Fruit fly (Drosophila melanogaster) whole organism, embryonic: Measurements from ENCODE around the gene CG42395.

Experiments used
- CG1024 ChIP-seq: fragments of 200-800 bp; sonication (Bioruptor generic); IDR thresholded peaks from 2 replicates; pipeline ENCODE4 v1.3.6; 2022; ENCODE audit warnings: missing biosample characterization, missing genetic modification characterization
- CG10543 ChIP-seq: fragments of 200-800 bp; sonication (Bioruptor generic); optimal IDR thresholded peaks from 3 replicates; lab custom pipeline; 2017; ENCODE audit warnings: missing biosample characterization, mild to moderate bottlenecking, missing genetic modification characterization, moderate library complexity
- CG10959 ChIP-seq: fragments of 200-800 bp; sonication (Bioruptor generic); IDR thresholded peaks from 2 replicates; pipeline ENCODE4 v1.3.6; 2022; ENCODE audit warnings: missing biosample characterization, missing genetic modification characterization
- CG11085 ChIP-seq: fragments of 200-800 bp; sonication (Bioruptor generic); IDR thresholded peaks from 2 replicates; pipeline ENCODE4 v1.3.6; 2022; ENCODE audit warnings: missing biosample characterization, missing genetic modification characterization
- CG11398 ChIP-seq: fragments of 200-800 bp; sonication (Bioruptor generic); optimal IDR thresholded peaks from 2 replicates; lab custom pipeline; 2016; ENCODE audit warnings: missing biosample characterization, missing genetic modification characterization
- CG11695 ChIP-seq: fragments of 200-800 bp; sonication (Bioruptor generic); IDR thresholded peaks from 3 replicates; pipeline ENCODE4 v1.3.6; 2022; ENCODE audit warnings: missing biosample characterization, missing genetic modification characterization
- CG11723 ChIP-seq: fragments of 200-800 bp; sonication (Bioruptor generic); optimal IDR thresholded peaks from 2 replicates; lab custom pipeline; 2017; ENCODE audit warnings: missing biosample characterization, mild to moderate bottlenecking, missing genetic modification characterization
- CG12071 ChIP-seq: fragments of 200-800 bp; sonication (Bioruptor generic); optimal IDR thresholded peaks from 3 replicates; lab custom pipeline; 2018; ENCODE audit warnings: missing biosample characterization, mild to moderate bottlenecking, missing genetic modification characterization
- CG15514 ChIP-seq: fragments of 200-800 bp; sonication (Bioruptor generic); optimal IDR thresholded peaks from 3 replicates; lab custom pipeline; 2017; ENCODE audit warnings: missing biosample characterization, missing genetic modification characterization, mild to moderate bottlenecking, moderate library complexity, missing genetic modification reagents
- CG17328 ChIP-seq: fragments of 200-800 bp; sonication (Bioruptor generic); IDR thresholded peaks from 2 replicates; pipeline ENCODE4 v1.3.6; 2022; ENCODE audit warnings: missing biosample characterization, missing genetic modification characterization
- CG1792 ChIP-seq: fragments of 200-800 bp; sonication (Bioruptor generic); optimal IDR thresholded peaks from 2 replicates; lab custom pipeline; 2016; ENCODE audit warnings: missing biosample characterization, missing genetic modification characterization
- CG1832 ChIP-seq: fragments of 200-800 bp; sonication (Bioruptor generic); optimal IDR thresholded peaks from 2 replicates; lab custom pipeline; 2017; ENCODE audit warnings: missing biosample characterization, mild to moderate bottlenecking, missing genetic modification characterization, inconsistent platforms
- CG31365 ChIP-seq: fragments of 200-800 bp; sonication (Bioruptor generic); optimal IDR thresholded peaks from 2 replicates; lab custom pipeline; 2018; ENCODE audit warnings: missing biosample characterization, mild to moderate bottlenecking, missing genetic modification characterization
- CG34376 ChIP-seq: fragments of 200-800 bp; sonication (Bioruptor generic); optimal IDR thresholded peaks from 2 replicates; lab custom pipeline; 2018; ENCODE audit warnings: missing biosample characterization, mild to moderate bottlenecking, missing genetic modification characterization
- CG7928 ChIP-seq: fragments of 200-800 bp; sonication (Bioruptor generic); optimal IDR thresholded peaks from 2 replicates; lab custom pipeline; 2017; ENCODE audit warnings: missing biosample characterization, mild to moderate bottlenecking, missing genetic modification characterization
- CG8281 ChIP-seq: fragments of 200-800 bp; sonication (Bioruptor generic); optimal IDR thresholded peaks from 2 replicates; lab custom pipeline; 2018; ENCODE audit warnings: missing biosample characterization, mild to moderate bottlenecking, missing genetic modification characterization, moderate library complexity
- CG8290 ChIP-seq, 3 experiments: fragments of 200-800 bp; sonication (Bioruptor generic); optimal IDR thresholded peaks; 2 replicates each; lab custom pipeline; 2016 to 2019; ENCODE audit warnings: missing biosample characterization in 3 of 3, missing genetic modification characterization in 3 of 3, mild to moderate bottlenecking in 2 of 3, moderate library complexity in 1 of 3
- CG8478 ChIP-seq: fragments of >200 bp; optimal IDR thresholded peaks from 2 replicates; lab custom pipeline; 2018
- CG9609 ChIP-seq: fragments of 200-800 bp; sonication (Bioruptor generic); optimal IDR thresholded peaks from 3 replicates; lab custom pipeline; 2016; ENCODE audit warnings: missing biosample characterization, missing genetic modification characterization
- Deaf1 ChIP-seq: fragments of 200-800 bp; optimal IDR thresholded peaks from 3 replicates; lab custom pipeline; 2019; ENCODE audit warnings: missing biosample characterization, mild to moderate bottlenecking, missing genetic modification characterization, moderate library complexity
- E2f2 ChIP-seq: fragments of 200-800 bp; sonication (Bioruptor generic); IDR thresholded peaks from 2 replicates; pipeline ENCODE4 v1.3.6; 2022; ENCODE audit warnings: missing biosample characterization, missing genetic modification characterization
- ERR ChIP-seq: fragments of 200-800 bp; sonication (Bioruptor generic); optimal IDR thresholded peaks from 2 replicates; lab custom pipeline; 2016; ENCODE audit warnings: missing biosample characterization, missing genetic modification characterization
- HHEX ChIP-seq: fragments of 200-800 bp; sonication (Bioruptor generic); optimal IDR thresholded peaks from 3 replicates; lab custom pipeline; 2017; ENCODE audit warnings: missing biosample characterization, mild to moderate bottlenecking, missing genetic modification characterization, missing genetic modification reagents
- HLH54F ChIP-seq: fragments of 200-800 bp; sonication (Bioruptor generic); optimal IDR thresholded peaks from 3 replicates; lab custom pipeline; 2016; ENCODE audit warnings: missing biosample characterization, missing genetic modification characterization
- Hmr ChIP-seq: fragments of 200-800 bp; sonication (Bioruptor generic); optimal IDR thresholded peaks from 3 replicates; lab custom pipeline; 2017; ENCODE audit warnings: mild to moderate bottlenecking, missing biosample characterization, missing genetic modification reagents, missing genetic modification characterization
- MTF-1 ChIP-seq: fragments of 200-800 bp; sonication (Bioruptor generic); optimal IDR thresholded peaks from 2 replicates; lab custom pipeline; 2018; ENCODE audit warnings: missing biosample characterization, mild to moderate bottlenecking, missing genetic modification characterization, borderline replicate concordance
- amos ChIP-seq: fragments of 200-800 bp; sonication (Bioruptor generic); IDR thresholded peaks from 2 replicates; pipeline ENCODE4 v1.3.6; 2022; ENCODE audit warnings: missing biosample characterization, missing genetic modification characterization; ENCODE audit not compliant: partially characterized antibody
- ase ChIP-seq: fragments of 200-800 bp; sonication (Bioruptor generic); IDR thresholded peaks from 3 replicates; pipeline ENCODE4 v1.3.6; 2022; ENCODE audit warnings: missing biosample characterization, missing genetic modification characterization
- ash1 ChIP-seq: fragments of 200-800 bp; sonication (Bioruptor generic); optimal IDR thresholded peaks from 2 replicates; lab custom pipeline; 2018; ENCODE audit warnings: missing biosample characterization, mild to moderate bottlenecking, missing genetic modification characterization
- bigmax ChIP-seq: fragments of 200-800 bp; sonication (Bioruptor generic); optimal IDR thresholded peaks from 2 replicates; lab custom pipeline; 2018; ENCODE audit warnings: missing biosample characterization, mild to moderate bottlenecking, missing genetic modification characterization
- cg ChIP-seq: fragments of 200-800 bp; sonication (Bioruptor generic); optimal IDR thresholded peaks from 3 replicates; lab custom pipeline; 2019; ENCODE audit warnings: missing biosample characterization, mild to moderate bottlenecking, missing genetic modification characterization, moderate library complexity
- chn ChIP-seq: fragments of 200-800 bp; sonication (Bioruptor generic); optimal IDR thresholded peaks from 2 replicates; lab custom pipeline; 2016; ENCODE audit warnings: missing biosample characterization, missing genetic modification characterization
- crol ChIP-seq: fragments of 200-800 bp; sonication (Bioruptor generic); IDR thresholded peaks from 2 replicates; pipeline ENCODE4 v1.3.6; 2022; ENCODE audit warnings: missing biosample characterization, missing genetic modification characterization
- dpn ChIP-seq, 2 experiments: fragments of 200-800 bp; sonication (Bioruptor generic); optimal IDR thresholded peaks; 3 replicates each; lab custom pipeline; 2016; ENCODE audit warnings: missing biosample characterization in 2 of 2, missing genetic modification characterization in 2 of 2
- gcm ChIP-seq: fragments of 200-800 bp; sonication (Bioruptor generic); optimal IDR thresholded peaks from 2 replicates; lab custom pipeline; 2019; ENCODE audit warnings: missing biosample characterization, mild to moderate bottlenecking, missing genetic modification characterization, moderate library complexity
- gem ChIP-seq: fragments of 200-800 bp; sonication (Bioruptor generic); optimal IDR thresholded peaks from 2 replicates; lab custom pipeline; 2019; ENCODE audit warnings: missing biosample characterization, mild to moderate bottlenecking, missing genetic modification characterization, moderate library complexity
- gt ChIP-seq: fragments of 200-800 bp; sonication (Bioruptor generic); IDR thresholded peaks from 2 replicates; pipeline ENCODE4 v1.3.6; 2022; ENCODE audit warnings: missing biosample characterization, missing genetic modification characterization
- maf-S ChIP-seq: fragments of 200-800 bp; sonication (Bioruptor generic); optimal IDR thresholded peaks from 2 replicates; lab custom pipeline; 2016; ENCODE audit warnings: missing biosample characterization, missing genetic modification characterization
- ro ChIP-seq: fragments of 200-800 bp; sonication (Bioruptor generic); IDR thresholded peaks from 2 replicates; pipeline ENCODE4 v1.3.6; 2022; ENCODE audit warnings: missing biosample characterization, missing genetic modification characterization
- sr ChIP-seq: fragments of 200-800 bp; sonication (Bioruptor generic); IDR thresholded peaks from 3 replicates; pipeline ENCODE4 v1.3.6; 2022; ENCODE audit warnings: missing biosample characterization, missing genetic modification characterization
- ssp ChIP-seq: fragments of 200-800 bp; sonication (Bioruptor generic); IDR thresholded peaks from 2 replicates; pipeline ENCODE4 v1.3.6; 2022; ENCODE audit warnings: missing biosample characterization, missing genetic modification characterization
- tio ChIP-seq: fragments of 200-800 bp; sonication (Bioruptor generic); optimal IDR thresholded peaks from 2 replicates; lab custom pipeline; 2017; ENCODE audit warnings: missing biosample characterization, missing genetic modification characterization, inconsistent platforms
- tll ChIP-seq, 2 experiments: fragments of 200-800 bp in 1 of 2; fragments of >200 bp in 1 of 2; sonication (Bioruptor generic) in 1 of 2; optimal IDR thresholded peaks; 2 replicates each; lab custom pipeline; 2017 to 2019; ENCODE audit warnings: missing biosample characterization in 2 of 2, missing genetic modification characterization in 2 of 2, mild to moderate bottlenecking in 1 of 2, moderate library complexity in 1 of 2
- toy ChIP-seq: fragments of 200-800 bp; sonication (Bioruptor generic); IDR thresholded peaks from 2 replicates; pipeline ENCODE4 v1.3.6; 2022; ENCODE audit warnings: missing biosample characterization, missing genetic modification characterization
- vnd ChIP-seq: fragments of 200-800 bp; sonication (Bioruptor generic); IDR thresholded peaks from 3 replicates; pipeline ENCODE4 v1.3.6; 2022; ENCODE audit warnings: missing biosample characterization, missing genetic modification characterization; ENCODE audit not compliant: partially characterized antibody
- wor ChIP-seq: fragments of 200-800 bp; sonication (Bioruptor generic); IDR thresholded peaks from 2 replicates; pipeline ENCODE4 v1.3.6; 2022; ENCODE audit warnings: missing biosample characterization, missing genetic modification characterization
- zen2 ChIP-seq: fragments of 200-800 bp; sonication (Bioruptor generic); IDR thresholded peaks from 3 replicates; pipeline ENCODE4 v1.3.6; 2022; ENCODE audit warnings: missing biosample characterization, missing genetic modification characterization; ENCODE audit not compliant: partially characterized antibody
- zfh1 ChIP-seq: fragments of 200-800 bp; sonication (Bioruptor generic); IDR thresholded peaks from 3 replicates; pipeline ENCODE4 v1.3.6; 2022; ENCODE audit warnings: missing biosample characterization, missing genetic modification characterization

CG42395 gene

dm6 chrX:9584104-9584947 lies 8.3 kb upstream of the CG42395 start (continued):
- TF ChIP-seq ssp (GFP tag; lab: Robert Waterston, UW), result 0 out of 2 replicates have a peak, but pooled peaks have one; percentile 19
- no peak for TF ChIP-seq CG8281 (tag; lab: Kevin White, UChicago)
- TF ChIP-seq tio, result no peak
- TF ChIP-seq sr (GFP tag; lab: Robert Waterston, UW), result no peak
- TF ChIP-seq vnd (GFP tag; lab: Robert Waterston, UW), result no peak
- TF ChIP-seq CG11695 (GFP tag; lab: Robert Waterston, UW), result 0 out of 3 replicates have a peak, but pooled peaks have one; percentile 13
- TF ChIP-seq Deaf1 (tag; lab: Kevin White, UChicago), result peak; percentile 38
- peak; percentile 51 for TF ChIP-seq gem (tag; lab: Kevin White, UChicago)
- no peak for TF ChIP-seq E2f2 (GFP tag; lab: Robert Waterston, UW)
- TF ChIP-seq CG15514 (GFP tag; lab: Kevin White, UChicago), result peak; percentile 1
- peak; percentile 17 for TF ChIP-seq MTF-1 (GFP tag; lab: Kevin White, UChicago)
- peak; percentile 45 for TF ChIP-seq CG11398 (GFP tag; lab: Kevin White, UChicago)
- TF ChIP-seq Hmr (GFP tag; lab: Kevin White, UChicago), result peak; percentile 32
- TF ChIP-seq amos (GFP tag; lab: Robert Waterston, UW), result peak; percentile 31; the same call in 1 of the 2 replicates
- TF ChIP-seq HLH54F (GFP tag; lab: Kevin White, UChicago), result no peak
- TF ChIP-seq CG17328 (GFP tag; lab: Robert Waterston, UW), result no peak
- no peak for TF ChIP-seq CG1792 (GFP tag; lab: Kevin White, UChicago)
- no peak for TF ChIP-seq CG31365
- no peak for TF ChIP-seq zfh1 (GFP tag; lab: Robert Waterston, UW)
- peak; percentile 83 for TF ChIP-seq cg (GFP tag; lab: Kevin White, UChicago)
- TF ChIP-seq CG10959 (GFP tag; lab: Robert Waterston, UW), result no peak
- no peak for TF ChIP-seq gcm
- peak; percentile 2 for TF ChIP-seq CG12071 (GFP tag; lab: Kevin White, UChicago)
- TF ChIP-seq ro, result no peak
- TF ChIP-seq CG11723, result no peak
- no peak for TF ChIP-seq CG8478
- no peak for TF ChIP-seq ash1 (GFP tag; lab: Kevin White, UChicago)
- peak; percentile 82 for TF ChIP-seq CG10543 (GFP tag; lab: Kevin White, UChicago)
- no peak for TF ChIP-seq chn (GFP tag; lab: Kevin White, UChicago)
- TF ChIP-seq ERR, result peak; percentile 93
- TF ChIP-seq HHEX, result peak; percentile 39
- no peak for TF ChIP-seq tll (GFP tag; optimal IDR thresholded peaks at IDR 0.05; lab: Kevin White, UChicago)
- peak; percentile 86 for TF ChIP-seq CG34376 (GFP tag; lab: Kevin White, UChicago)
- no peak for TF ChIP-seq CG1832 (GFP tag; lab: Kevin White, UChicago)
- no peak for TF ChIP-seq ase
- no peak for TF ChIP-seq CG1024 (GFP tag; lab: Robert Waterston, UW)
- peak; percentile 24 for TF ChIP-seq maf-S (GFP tag; lab: Kevin White, UChicago)

- TF ChIP-seq bigmax (peak; percentile 12), toy (GFP tag; lab: Robert Waterston, UW) (peak; percentile 87), wor (GFP tag; lab: Robert Waterston, UW) (peak; percentile 91), gt (GFP tag; lab: Robert Waterston, UW) (peak; percentile 66), CG1792 (GFP tag; lab: Kevin White, UChicago) (no peak), crol (GFP tag; lab: Robert Waterston, UW) (peak; percentile 84), CG7928 (GFP tag; lab: Kevin White, UChicago) (peak; percentile 73), CG8290 (GFP tag; optimal IDR thresholded peaks at IDR 0.05; lab: Kevin White, UChicago) (peak; percentile 70), CG8290 (tag; optimal IDR thresholded peaks at IDR 0.05; lab: Kevin White, UChicago) (peak; percentile 70 to 74), zen2 (GFP tag; lab: Robert Waterston, UW) (no peak), tio (peak; percentile 85), CG11085 (GFP tag; lab: Robert Waterston, UW) (peak; percentile 81), dpn (GFP tag; optimal IDR thresholded peaks at IDR 0.05; lab: Kevin White, UChicago) (peak; percentile 60 to 91), CG9609 (GFP tag; lab: Kevin White, UChicago) (peak; percentile 62)
Measured at dm6 chrX:9583440-9584103, 7.5 kb upstream of the CG42395 start.
